Worm (Caenorhabditis elegans): ENCODE results near the gene clec-135.

DNA sequence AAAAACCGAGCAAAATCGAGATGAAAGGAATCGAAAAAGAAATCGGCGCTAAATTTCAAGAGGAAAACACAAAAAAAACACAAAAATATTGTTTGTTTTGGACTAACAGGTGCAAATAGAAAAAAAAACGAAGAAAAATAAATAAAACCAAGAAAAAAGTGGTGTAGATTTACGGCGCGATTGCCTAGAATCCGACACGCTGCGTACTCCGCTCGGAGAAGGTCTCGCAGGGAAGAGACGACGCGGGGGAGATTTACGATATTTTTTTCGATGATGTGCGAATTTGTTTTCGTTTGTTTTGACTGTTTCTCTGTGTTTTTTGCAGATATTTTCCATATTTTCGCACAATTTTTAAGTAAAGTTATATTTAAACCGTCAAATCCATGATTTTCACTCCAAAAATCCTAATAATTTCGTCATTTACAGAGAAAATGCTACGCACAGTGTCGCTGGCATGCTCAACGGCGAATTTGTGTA lies 40.7 kb upstream of the clec-135 start, which contains the start of gene sco-1:
- TF ChIP-seq pha-4 (tag; optimal IDR thresholded peaks at IDR 0.05) (no peak), ceh-45 (GFP tag; IDR thresholded peaks at IDR 0.05) (0 out of 2 replicates have a peak, but pooled peaks have one; percentile 36), unc-42 (tag; optimal IDR thresholded peaks at IDR 0.05) (peak; percentile 71), pag-3 (tag; optimal IDR thresholded peaks at IDR 0.05; ENCODE audit: borderline replicate concordance) (no peak), nhr-11 (tag; optimal IDR thresholded peaks at IDR 0.05) (no peak), nfya-1 (tag; optimal IDR thresholded peaks at IDR 0.05) (peak; percentile 83), lin-11 (tag; optimal IDR thresholded peaks at IDR 0.05) (no peak), ama-1 (optimal IDR thresholded peaks at IDR 0.05) (no peak), fkh-10 (GFP tag; optimal IDR thresholded peaks at IDR 0.05) (no peak), ceh-48 (tag; optimal IDR thresholded peaks at IDR 0.05) (peak; percentile 11), Y22D7AL.16 (tag; optimal IDR thresholded peaks at IDR 0.05) (no peak), eyg-1 (tag; optimal IDR thresholded peaks at IDR 0.05) (no peak)
